Fruit fly (Drosophila melanogaster): ENCODE measurements around the gene CG7668.

Gene CG7668

dm6 chr3L:20005033-20005782, 2.7 kb downstream of the CG7668 start, which contains the start of gene kug (continued):
- TF ChIP-seq CG6813 (GFP tag; optimal IDR thresholded peaks at IDR 0.05) (peak; percentile 6), CG16779 (GFP tag; IDR thresholded peaks at IDR 0.05) (no peak), CkIIα-i1 (GFP tag; IDR thresholded peaks at IDR 0.05) (no peak), gsb-n (tag; optimal IDR thresholded peaks at IDR 0.05) (no peak), CG30431 (GFP tag; optimal IDR thresholded peaks at IDR 0.05) (no peak), Eip74EF (GFP tag; optimal IDR thresholded peaks at IDR 0.05) (no peak), CG17186 (GFP tag; optimal IDR thresholded peaks at IDR 0.05) (no peak), Max (GFP tag; optimal IDR thresholded peaks at IDR 0.05) (no peak), CG7271 (tag; optimal IDR thresholded peaks at IDR 0.05) (no peak), CG5180 (GFP tag; optimal IDR thresholded peaks at IDR 0.05) (peak; percentile 98), hkb (optimal IDR thresholded peaks at IDR 0.05) (no peak), hkb (GFP tag; IDR thresholded peaks at IDR 0.05) (0 out of 2 replicates have a peak, but pooled peaks have one; percentile 5), HmgD (GFP tag; optimal IDR thresholded peaks at IDR 0.05) (no peak), Bgb (GFP tag; IDR thresholded peaks at IDR 0.05; ENCODE audit: partially characterized antibody) (peak; percentile 19; the same call in 1 of the 2 replicates)

- TF ChIP-seq CG10462 (GFP tag; optimal IDR thresholded peaks at IDR 0.05) (no peak), yki (optimal IDR thresholded peaks at IDR 0.05) (no peak), fd64A (GFP tag; optimal IDR thresholded peaks at IDR 0.05) (peak; percentile 52), zen (tag; optimal IDR thresholded peaks at IDR 0.05) (peak; percentile 24), nerfin-1 (tag; optimal IDR thresholded peaks at IDR 0.05) (no peak), BEAF-32 (GFP tag; optimal IDR thresholded peaks at IDR 0.05) (peak; percentile 68), CG4328 (GFP tag; optimal IDR thresholded peaks at IDR 0.05) (peak; percentile 46), Lim3 (GFP tag; IDR thresholded peaks at IDR 0.05) (no peak), eve (GFP tag; optimal IDR thresholded peaks at IDR 0.05) (peak in 1 of 2 experiments; percentile 82), CG17568 (GFP tag; optimal IDR thresholded peaks at IDR 0.05) (peak; percentile 36), CG10431 (GFP tag; optimal IDR thresholded peaks at IDR 0.05) (peak; percentile 35), ftz-f1 (GFP tag; optimal IDR thresholded peaks at IDR 0.05) (no peak), CG4424 (GFP tag; optimal IDR thresholded peaks at IDR 0.05) (peak; percentile 5), CG17829 (tag; optimal IDR thresholded peaks at IDR 0.05) (peak; percentile 26), CG2116 (GFP tag; optimal IDR thresholded peaks at IDR 0.05) (peak; percentile 86), CG15601 (tag; optimal IDR thresholded peaks at IDR 0.05) (no peak), onecut (GFP tag; IDR thresholded peaks at IDR 0.05) (peak; percentile 17; the same call in 1 of the 2 replicates), stwl (tag; optimal IDR thresholded peaks at IDR 0.05) (peak; percentile 94), CG14860 (GFP tag; IDR thresholded peaks at IDR 0.05; ENCODE audit: partially characterized antibody) (peak; percentile 99), CG1832 (GFP tag; optimal IDR thresholded peaks at IDR 0.05) (no peak), Sox100B (GFP tag; optimal IDR thresholded peaks at IDR 0.05) (peak; percentile 52), CG31388 (GFP tag; optimal IDR thresholded peaks at IDR 0.05) (no peak), Dref (GFP tag; IDR thresholded peaks at IDR 0.05) (peak; percentile 96), luna (GFP tag; optimal IDR thresholded peaks at IDR 0.05) (no peak), Asciz (GFP tag; optimal IDR thresholded peaks at IDR 0.05) (peak; percentile 36), zen2 (GFP tag; IDR thresholded peaks at IDR 0.05; ENCODE audit: partially characterized antibody) (peak; percentile 97), cg (GFP tag; optimal IDR thresholded peaks at IDR 0.05) (peak; percentile 85), hb (GFP tag; IDR thresholded peaks at IDR 0.05; ENCODE audit: partially characterized antibody) (peak; percentile 99), wek (GFP tag; optimal IDR thresholded peaks at IDR 0.05) (peak; percentile 35), CG5180 (GFP tag; optimal IDR thresholded peaks at IDR 0.05) (peak; percentile 29), kni (GFP tag; optimal IDR thresholded peaks at IDR 0.05) (peak; percentile 90), CG13287 (GFP tag; IDR thresholded peaks at IDR 0.05; ENCODE audit: partially characterized antibody) (peak; percentile 91)
These were observed 4.0 kb downstream of the CG7668 start for dm6 chr3L:20006269-20007265.
